Fruit fly (Drosophila melanogaster): Measurements from ENCODE around the gene RpS19b.

The RpS19b gene

DNA sequence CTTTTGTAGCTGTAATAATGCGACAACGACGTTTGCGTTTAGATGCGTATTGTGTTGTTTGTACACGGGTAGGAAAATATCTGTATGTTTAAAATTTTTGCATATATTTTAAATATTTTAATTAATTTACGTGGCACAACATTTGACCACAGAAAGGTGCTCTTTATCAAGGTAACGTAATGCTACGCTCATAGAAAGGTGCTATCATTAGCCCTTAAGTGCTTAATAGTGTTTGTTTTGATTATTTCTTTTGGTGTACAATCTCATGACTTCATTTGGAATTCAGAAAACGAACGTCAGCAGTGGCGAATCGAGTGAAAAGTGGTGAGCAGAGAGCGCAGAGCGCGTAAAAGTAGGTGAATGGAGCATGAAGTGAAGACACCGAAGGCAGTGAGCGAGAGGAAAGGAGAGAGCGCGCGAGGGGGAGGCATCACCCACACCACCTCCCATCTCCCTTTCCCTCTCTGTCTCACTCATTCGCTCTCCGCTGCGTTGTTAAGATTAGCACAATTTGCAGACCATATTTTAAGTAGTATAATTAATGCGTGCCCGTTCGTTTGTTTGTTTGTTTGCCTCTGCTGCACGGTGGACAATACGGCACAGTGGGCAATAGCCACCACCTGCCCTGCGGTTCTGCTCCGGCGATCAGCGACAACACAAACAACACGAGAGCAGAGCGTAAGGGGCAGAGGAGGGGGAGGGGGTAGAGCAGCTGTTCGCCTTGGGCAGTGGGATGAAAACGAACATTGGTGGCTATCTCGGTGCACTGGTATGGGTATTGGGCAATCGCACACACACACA is 11.4 kb downstream of the RpS19b start (continued):
- TF ChIP-seq CG30403 (GFP tag; optimal IDR thresholded peaks at IDR 0.05) = peak; percentile 45
- peak; percentile 48 for TF ChIP-seq CG10209 (GFP tag; optimal IDR thresholded peaks at IDR 0.05)
- peak; percentile 57; the same call in 1 of the 3 replicates for TF ChIP-seq ci (GFP tag; IDR thresholded peaks at IDR 0.05)
- TF ChIP-seq so (GFP tag; IDR thresholded peaks at IDR 0.05) = no peak
- TF ChIP-seq CTCF (GFP tag; optimal IDR thresholded peaks at IDR 0.05) = no peak
- peak; percentile 48 for TF ChIP-seq phol (tag; optimal IDR thresholded peaks at IDR 0.05)
- TF ChIP-seq PHDP (tag; optimal IDR thresholded peaks at IDR 0.05) = peak; percentile 42
- TF ChIP-seq Nf-YB (GFP tag; optimal IDR thresholded peaks at IDR 0.05) = no peak
- no peak for TF ChIP-seq sna (GFP tag; IDR thresholded peaks at IDR 0.05; ENCODE audit: partially characterized antibody)
- TF ChIP-seq Usf (GFP tag; optimal IDR thresholded peaks at IDR 0.05) = no peak
- TF ChIP-seq pzg (GFP tag; optimal IDR thresholded peaks at IDR 0.05) = peak; percentile 12
- TF ChIP-seq Fer1 (GFP tag; optimal IDR thresholded peaks at IDR 0.05) = peak; percentile 33
- no peak for TF ChIP-seq CG3065 (GFP tag; optimal IDR thresholded peaks at IDR 0.05)
- no peak for TF ChIP-seq CG2199 (GFP tag; IDR thresholded peaks at IDR 0.05)
- TF ChIP-seq scrt (GFP tag; optimal IDR thresholded peaks at IDR 0.05) = no peak
- TF ChIP-seq CG10959 (GFP tag; IDR thresholded peaks at IDR 0.05) = no peak
- TF ChIP-seq NK7.1 (GFP tag; optimal IDR thresholded peaks at IDR 0.05) = no peak
- TF ChIP-seq Oli (tag; optimal IDR thresholded peaks at IDR 0.05) = peak; percentile 55
- TF ChIP-seq Doc2 (GFP tag; IDR thresholded peaks at IDR 0.05) = no peak
- TF ChIP-seq CG13123 (GFP tag; optimal IDR thresholded peaks at IDR 0.05) = no peak
- TF ChIP-seq CG1832 (GFP tag; optimal IDR thresholded peaks at IDR 0.05) = peak; percentile 41
- no peak for TF ChIP-seq Dref (GFP tag; IDR thresholded peaks at IDR 0.05)
- TF ChIP-seq unpg (GFP tag; optimal IDR thresholded peaks at IDR 0.05) = peak; percentile 73
- peak; percentile 68 for TF ChIP-seq dmrt99B (tag; optimal IDR thresholded peaks at IDR 0.05)
- peak; percentile 13; the same call in 1 of the 3 replicates for TF ChIP-seq CG14050 (GFP tag; IDR thresholded peaks at IDR 0.05)
- no peak for TF ChIP-seq gsb-n (tag; optimal IDR thresholded peaks at IDR 0.05)
- TF ChIP-seq CG2202 (tag; optimal IDR thresholded peaks at IDR 0.05) = no peak
- no peak for TF ChIP-seq CG12744 (GFP tag; optimal IDR thresholded peaks at IDR 0.05)
- peak; percentile 64 for TF ChIP-seq ATbp (GFP tag; optimal IDR thresholded peaks at IDR 0.05)
- TF ChIP-seq CG2116 (GFP tag; optimal IDR thresholded peaks at IDR 0.05) = no peak
- TF ChIP-seq inv (GFP tag; IDR thresholded peaks at IDR 0.05; ENCODE audit: partially characterized antibody) = no peak; the same call in 1 of the 2 replicates
- TF ChIP-seq CG6272 (GFP tag; IDR thresholded peaks at IDR 0.05) = no peak
- TF ChIP-seq lbe (GFP tag; optimal IDR thresholded peaks at IDR 0.05) = peak; percentile 21
- TF ChIP-seq CG10654 (GFP tag; optimal IDR thresholded peaks at IDR 0.05) = no peak
- peak; percentile 63 for TF ChIP-seq Xbp1 (GFP tag; optimal IDR thresholded peaks at IDR 0.05)
- no peak for TF ChIP-seq Opbp (GFP tag; IDR thresholded peaks at IDR 0.05; ENCODE audit: partially characterized antibody)
- TF ChIP-seq CG4730 (GFP tag; IDR thresholded peaks at IDR 0.05) = peak; percentile 48; the same call in 1 of the 2 replicates
- peak; percentile 49 for TF ChIP-seq D19A (tag; optimal IDR thresholded peaks at IDR 0.05)
- TF ChIP-seq nau (GFP tag; optimal IDR thresholded peaks at IDR 0.05) = peak; percentile 90
- TF ChIP-seq psq (GFP tag; optimal IDR thresholded peaks at IDR 0.05) = no peak
- TF ChIP-seq Dfd (GFP tag; optimal IDR thresholded peaks at IDR 0.05) = no peak
- no peak for TF ChIP-seq D (optimal IDR thresholded peaks at IDR 0.05)
- peak; percentile 20 for TF ChIP-seq D (GFP tag; optimal IDR thresholded peaks at IDR 0.05)
- TF ChIP-seq her (GFP tag; optimal IDR thresholded peaks at IDR 0.05) = no peak
- TF ChIP-seq Mrtf (GFP tag; IDR thresholded peaks at IDR 0.05) = no peak
- peak; percentile 2 for TF ChIP-seq shn (GFP tag; optimal IDR thresholded peaks at IDR 0.05)
- TF ChIP-seq CG12236 (GFP tag; optimal IDR thresholded peaks at IDR 0.05) = peak; percentile 2
- peak; percentile 52; the same call in 1 of the 2 replicates for TF ChIP-seq lmd (GFP tag; IDR thresholded peaks at IDR 0.05)
- no peak; the same call in 1 of the 2 replicates for TF ChIP-seq bowl (GFP tag; IDR thresholded peaks at IDR 0.05)
- no peak for TF ChIP-seq CG30431 (GFP tag; optimal IDR thresholded peaks at IDR 0.05)
